Fruit fly (Drosophila melanogaster): ENCODE measurements around the gene CG14669.

The CG14669 gene

dm6 chr3R:5371563-5371962 lies 42.8 kb upstream of the CG14669 start, which contains the start of gene Polr2F (continued):
- no peak for TF ChIP-seq Blimp-1 (GFP tag; optimal IDR thresholded peaks at IDR 0.05)
- TF ChIP-seq Sox102F (GFP tag; optimal IDR thresholded peaks at IDR 0.05) = no peak
- no peak for TF ChIP-seq fd59A (GFP tag; optimal IDR thresholded peaks at IDR 0.05)

- TF ChIP-seq lz (GFP tag; optimal IDR thresholded peaks at IDR 0.05) (peak; percentile 5), fkh (GFP tag; optimal IDR thresholded peaks at IDR 0.05) (peak; percentile 90), CG8632 (GFP tag; optimal IDR thresholded peaks at IDR 0.05) (no peak)
These were observed 39.6 kb upstream of the CG14669 start, which contains the start of the genes hd and CG14667 for dm6 chr3R:5374720-5375119. hd (minus strand) TSS chr3R:5374962. CG14667 (plus strand) TSS chr3R:5375022.

- no peak for TF ChIP-seq CG11762 (GFP tag; optimal IDR thresholded peaks at IDR 0.05; ENCODE audit: insufficient read depth)
- TF ChIP-seq Sox102F (GFP tag; optimal IDR thresholded peaks at IDR 0.05) = no peak
- TF ChIP-seq Blimp-1 (GFP tag; optimal IDR thresholded peaks at IDR 0.05) = no peak
- TF ChIP-seq fd59A (GFP tag; optimal IDR thresholded peaks at IDR 0.05) = no peak
- no peak for TF ChIP-seq CG32006 (GFP tag; optimal IDR thresholded peaks at IDR 0.05)
- no peak for TF ChIP-seq CG8119 (GFP tag; IDR thresholded peaks at IDR 0.05)
These were observed 37.7 kb upstream of the CG14669 start, which contains the start of gene 7B2 for dm6 chr3R:5376612-5377011. 7B2 (plus strand) TSS chr3R:5376780.

DNA sequence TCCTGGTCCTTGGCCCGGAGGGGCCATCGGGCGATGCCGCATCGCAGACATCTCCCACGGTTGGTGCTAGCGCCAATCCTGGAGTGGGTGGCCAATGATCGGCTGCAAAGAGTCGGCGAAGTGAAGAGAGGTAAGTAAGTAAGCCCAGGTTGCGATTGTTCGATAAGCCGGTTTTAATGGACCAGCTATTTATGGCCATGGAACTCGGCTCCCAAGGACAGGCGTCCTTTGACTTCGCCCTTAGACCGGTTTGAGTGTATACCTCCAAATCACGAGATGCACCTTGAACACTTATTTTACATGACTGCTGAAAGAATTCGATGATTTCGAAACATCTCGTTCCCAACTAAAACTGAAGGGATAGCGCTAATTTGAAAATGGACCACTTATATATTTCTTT lies 28.6 kb upstream of the CG14669 start:
- TF ChIP-seq Eip75B (GFP tag; optimal IDR thresholded peaks at IDR 0.05) = peak; percentile 39
- TF ChIP-seq CG6808 (GFP tag; optimal IDR thresholded peaks at IDR 0.05) = peak; percentile 43
- TF ChIP-seq Gug (GFP tag; IDR thresholded peaks at IDR 0.05) = no peak
- TF ChIP-seq ss (GFP tag; optimal IDR thresholded peaks at IDR 0.05) = peak; percentile 16 to 37
- peak; percentile 25 for TF ChIP-seq pdm3 (GFP tag; optimal IDR thresholded peaks at IDR 0.05)
- no peak for TF ChIP-seq vri (GFP tag; optimal IDR thresholded peaks at IDR 0.05)
- no peak for TF ChIP-seq CG6163 (GFP tag; IDR thresholded peaks at IDR 0.05)
- TF ChIP-seq Eip93F (GFP tag; optimal IDR thresholded peaks at IDR 0.05) = no peak
- no peak for TF ChIP-seq svp (GFP tag)
- no peak for TF ChIP-seq cyc (GFP tag; optimal IDR thresholded peaks at IDR 0.05)
- no peak for TF ChIP-seq Sox14 (GFP tag; optimal IDR thresholded peaks at IDR 0.05)
- no peak for TF ChIP-seq CG3919 (GFP tag; optimal IDR thresholded peaks at IDR 0.05)
- no peak for TF ChIP-seq CG3032 (tag; optimal IDR thresholded peaks at IDR 0.05)
- no peak for TF ChIP-seq acj6 (GFP tag; optimal IDR thresholded peaks at IDR 0.05)
- TF ChIP-seq Ets96B (tag; optimal IDR thresholded peaks at IDR 0.05) = no peak
- TF ChIP-seq Eip78C (GFP tag) = peak; percentile 78

DNA sequence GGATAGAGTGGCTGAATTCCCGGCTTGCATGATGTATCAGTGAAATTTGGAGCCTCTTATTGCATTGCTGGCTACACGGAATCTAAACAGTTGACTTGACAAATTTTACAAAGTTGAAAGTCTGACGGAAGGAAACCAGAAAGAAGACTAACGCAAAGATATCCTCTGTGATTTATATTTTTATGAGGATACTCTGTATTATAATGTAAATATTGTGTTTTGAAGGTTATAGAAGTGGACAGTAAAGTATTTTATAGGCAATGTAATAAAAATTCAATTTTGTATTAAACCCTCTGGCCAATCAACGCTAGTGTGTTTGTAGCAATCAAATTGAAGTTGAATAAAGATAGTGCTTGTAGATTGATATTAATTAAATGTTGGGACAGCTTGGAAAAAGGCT lies 26.8 kb upstream of the CG14669 start, which contains the start of gene CG14668:
CG14668 (minus strand) TSS at position 101 of the 400 bp plus-strand sequence.
- TF ChIP-seq Hr4 (GFP tag; optimal IDR thresholded peaks at IDR 0.05) (no peak), CG8632 (GFP tag; optimal IDR thresholded peaks at IDR 0.05) (no peak), CG34406 (GFP tag; optimal IDR thresholded peaks at IDR 0.05) (no peak), Eip93F (GFP tag; optimal IDR thresholded peaks at IDR 0.05) (no peak), CG16779 (tag; optimal IDR thresholded peaks at IDR 0.05) (no peak), vri (GFP tag; optimal IDR thresholded peaks at IDR 0.05) (no peak), svp (GFP tag) (no peak), Sox14 (GFP tag; optimal IDR thresholded peaks at IDR 0.05) (no peak), CG10669 (GFP tag; optimal IDR thresholded peaks at IDR 0.05) (no peak), CG10631 (GFP tag; optimal IDR thresholded peaks at IDR 0.05) (no peak), Hr39 (GFP tag; optimal IDR thresholded peaks at IDR 0.05) (no peak), CG6276 (GFP tag; optimal IDR thresholded peaks at IDR 0.05) (no peak), CG8319 (GFP tag; optimal IDR thresholded peaks at IDR 0.05) (no peak), topi (GFP tag; optimal IDR thresholded peaks at IDR 0.05) (no peak), CG32006 (GFP tag; optimal IDR thresholded peaks at IDR 0.05) (no peak), lz (GFP tag; optimal IDR thresholded peaks at IDR 0.05) (no peak), CG3032 (tag; optimal IDR thresholded peaks at IDR 0.05) (no peak), CG6163 (GFP tag; IDR thresholded peaks at IDR 0.05) (no peak), pdm3 (GFP tag; optimal IDR thresholded peaks at IDR 0.05) (no peak), OdsH (GFP tag; optimal IDR thresholded peaks at IDR 0.05) (no peak)

Measured in whole organism, prepupa.